Fruit fly (Drosophila melanogaster): ENCODE results near the gene IP3K2.
A peak's percentile ranks its signal among the peaks of the same experiment; 100 is the strongest.

The IP3K2 gene

DNA sequence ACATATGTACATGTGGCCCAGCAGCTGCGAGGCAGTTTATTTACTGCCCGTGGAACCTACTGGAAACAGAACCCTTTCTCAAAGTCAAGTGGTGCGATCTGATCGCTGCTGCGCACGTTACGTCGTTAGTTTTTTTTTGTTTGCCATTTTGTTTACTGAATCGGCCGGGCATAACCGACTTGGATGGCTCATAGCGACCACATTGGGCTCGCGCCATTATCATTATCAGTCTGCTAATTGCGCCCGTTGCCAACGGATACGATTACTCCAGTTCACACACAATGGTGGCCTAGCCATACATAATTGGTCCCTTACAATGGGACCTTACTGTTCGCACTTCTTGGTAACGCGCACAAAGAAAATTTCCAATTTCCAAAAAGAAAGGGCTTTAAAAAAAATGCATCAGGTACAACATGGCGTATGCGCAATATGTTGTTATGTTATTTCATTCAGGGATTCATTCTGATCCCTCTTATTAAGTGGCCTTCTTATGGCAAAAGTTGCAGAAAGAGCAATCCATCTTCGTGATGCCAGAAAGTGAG, 29.3 kb downstream of the IP3K2 start (continued):
- peak; percentile 12 for TF ChIP-seq tio (GFP tag; optimal IDR thresholded peaks at IDR 0.05)
- no peak for TF ChIP-seq twi (tag; optimal IDR thresholded peaks at IDR 0.05)
- no peak for TF ChIP-seq CG7357 (GFP tag; IDR thresholded peaks at IDR 0.05)
- no peak for TF ChIP-seq Xbp1 (GFP tag; optimal IDR thresholded peaks at IDR 0.05)
- peak; percentile 44 for TF ChIP-seq CG18599 (GFP tag; optimal IDR thresholded peaks at IDR 0.05)
- TF ChIP-seq dan (GFP tag; IDR thresholded peaks at IDR 0.05), result no peak
- TF ChIP-seq sr (GFP tag; IDR thresholded peaks at IDR 0.05), result no peak
- no peak for TF ChIP-seq odd (GFP tag; optimal IDR thresholded peaks at IDR 0.05)
- peak; percentile 42 for TF ChIP-seq maf-S (GFP tag; optimal IDR thresholded peaks at IDR 0.05)
- no peak for TF ChIP-seq seq (GFP tag; IDR thresholded peaks at IDR 0.05)
- TF ChIP-seq Nf-YB (GFP tag; optimal IDR thresholded peaks at IDR 0.05), result no peak
- no peak for TF ChIP-seq Stat92E (GFP tag; optimal IDR thresholded peaks at IDR 0.05)
- no peak for TF ChIP-seq Fer2 (tag; optimal IDR thresholded peaks at IDR 0.05)
- no peak for TF ChIP-seq ab (GFP tag; optimal IDR thresholded peaks at IDR 0.05)
- peak; percentile 17 to 22 for TF ChIP-seq dpn (GFP tag; optimal IDR thresholded peaks at IDR 0.05)
- TF ChIP-seq Dad (GFP tag; optimal IDR thresholded peaks at IDR 0.05), result no peak
- TF ChIP-seq Xrp1 (GFP tag; IDR thresholded peaks at IDR 0.05), result no peak
- no peak for TF ChIP-seq tup (GFP tag; optimal IDR thresholded peaks at IDR 0.05)
- TF ChIP-seq CG7372 (GFP tag; IDR thresholded peaks at IDR 0.05), result peak; percentile 44; the same call in 1 of the 2 replicates
- TF ChIP-seq dysf (GFP tag; IDR thresholded peaks at IDR 0.05), result no peak; the same call in 1 of the 3 replicates
- TF ChIP-seq Max (GFP tag; optimal IDR thresholded peaks at IDR 0.05), result no peak
- no peak for TF ChIP-seq Abd-B (GFP tag; optimal IDR thresholded peaks at IDR 0.05)
- no peak for TF ChIP-seq amos (GFP tag; IDR thresholded peaks at IDR 0.05; ENCODE audit: partially characterized antibody)
- TF ChIP-seq Med (GFP tag), result peak; percentile 57
- no peak for TF ChIP-seq toy (GFP tag; IDR thresholded peaks at IDR 0.05)
- no peak for TF ChIP-seq Elba2 (GFP tag; optimal IDR thresholded peaks at IDR 0.05)
- TF ChIP-seq Myb (GFP tag; optimal IDR thresholded peaks at IDR 0.05), result peak; percentile 39
- no peak for TF ChIP-seq bowl (GFP tag; IDR thresholded peaks at IDR 0.05)
- no peak for TF ChIP-seq CG15073 (GFP tag; optimal IDR thresholded peaks at IDR 0.05)
- TF ChIP-seq CG17612 (GFP tag; IDR thresholded peaks at IDR 0.05), result no peak
- peak in 1 of 2 experiments; percentile 57 for TF ChIP-seq Pdp1 (GFP tag; optimal IDR thresholded peaks at IDR 0.05)
- no peak for TF ChIP-seq CG16863 (GFP tag; optimal IDR thresholded peaks at IDR 0.05)
- peak; percentile 5 for TF ChIP-seq Usf (GFP tag; optimal IDR thresholded peaks at IDR 0.05)
- TF ChIP-seq B-H2 (GFP tag; optimal IDR thresholded peaks at IDR 0.05), result no peak
- TF ChIP-seq E2f2 (GFP tag; IDR thresholded peaks at IDR 0.05), result no peak
- no peak for TF ChIP-seq CG31365 (tag; optimal IDR thresholded peaks at IDR 0.05)
- peak; percentile 46 for TF ChIP-seq ERR (GFP tag; optimal IDR thresholded peaks at IDR 0.05)
- no peak for TF ChIP-seq CG15479 (GFP tag; optimal IDR thresholded peaks at IDR 0.05)
- TF ChIP-seq CG30431 (GFP tag; optimal IDR thresholded peaks at IDR 0.05), result no peak
- TF ChIP-seq row (GFP tag; IDR thresholded peaks at IDR 0.05), result peak; percentile 35; the same call in 2 of the 3 replicates
- TF ChIP-seq CG3281 (GFP tag; optimal IDR thresholded peaks at IDR 0.05), result peak; percentile 36
- no peak for TF ChIP-seq stwl (tag; optimal IDR thresholded peaks at IDR 0.05)
- no peak for TF ChIP-seq CG8388 (GFP tag; optimal IDR thresholded peaks at IDR 0.05)
- no peak for TF ChIP-seq CG14050 (GFP tag; IDR thresholded peaks at IDR 0.05)
- peak; percentile 43 for TF ChIP-seq CG30403 (GFP tag; optimal IDR thresholded peaks at IDR 0.05)
- no peak for TF ChIP-seq CG18476 (GFP tag; optimal IDR thresholded peaks at IDR 0.05)
- TF ChIP-seq CG7271 (tag; optimal IDR thresholded peaks at IDR 0.05), result no peak
- no peak for TF ChIP-seq NC2β (GFP tag; optimal IDR thresholded peaks at IDR 0.05)
- TF ChIP-seq CG32772 (GFP tag; IDR thresholded peaks at IDR 0.05), result no peak
- TF ChIP-seq Nf-YC (tag; optimal IDR thresholded peaks at IDR 0.05), result no peak
- no peak for TF ChIP-seq Scr (GFP tag; IDR thresholded peaks at IDR 0.05; ENCODE audit: partially characterized antibody)

Data from whole organism, embryonic.